Fruit fly (Drosophila melanogaster): ENCODE measurements around the gene Axn.
A peak's percentile ranks its signal among the peaks of the same experiment; 100 is the strongest.

Gene Axn

DNA sequence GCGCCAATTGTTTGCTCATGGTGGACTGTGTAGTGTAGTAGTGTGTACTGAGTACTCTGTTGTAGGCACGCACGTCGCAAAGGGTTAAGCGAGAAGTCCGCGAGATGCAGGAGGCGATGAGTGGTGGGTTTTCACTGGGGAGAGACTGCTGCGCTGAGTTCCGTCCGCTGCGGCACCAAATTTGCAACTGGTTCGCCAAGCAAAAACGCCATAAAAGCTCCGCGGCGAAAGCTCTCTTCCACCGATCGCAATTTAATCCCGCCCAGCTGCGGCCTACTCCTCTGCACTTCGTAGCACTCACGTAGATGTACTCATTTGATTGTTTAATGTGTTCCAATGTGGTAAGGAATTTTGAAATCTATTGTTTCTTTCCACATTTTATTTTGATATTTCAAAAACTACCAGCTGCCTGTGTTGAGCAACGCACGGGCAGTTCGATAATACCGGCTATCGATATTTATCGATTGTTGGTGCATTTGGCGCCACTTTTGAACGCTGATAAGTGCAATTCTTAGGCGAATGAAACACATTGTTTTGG lies 7.6 kb upstream of the Axn start, which contains the start of gene CG7920 (continued):
- TF ChIP-seq zen2 (GFP tag; IDR thresholded peaks at IDR 0.05; ENCODE audit: partially characterized antibody): peak; percentile 44; the same call in 1 of the 3 replicates
- TF ChIP-seq CG2129 (GFP tag; IDR thresholded peaks at IDR 0.05; ENCODE audit: partially characterized antibody): peak; percentile 40
- no peak for TF ChIP-seq cg (GFP tag; optimal IDR thresholded peaks at IDR 0.05)
- TF ChIP-seq sna (GFP tag; IDR thresholded peaks at IDR 0.05; ENCODE audit: partially characterized antibody): peak; percentile 83
- TF ChIP-seq CG17186 (GFP tag; optimal IDR thresholded peaks at IDR 0.05): peak; percentile 43
- TF ChIP-seq CG12942 (GFP tag; optimal IDR thresholded peaks at IDR 0.05): peak; percentile 18
- peak; percentile 25 for TF ChIP-seq NfI (GFP tag; optimal IDR thresholded peaks at IDR 0.05)
- TF ChIP-seq Hr3 (GFP tag; optimal IDR thresholded peaks at IDR 0.05): no peak
- TF ChIP-seq CG10321 (GFP tag; IDR thresholded peaks at IDR 0.05): 0 out of 2 replicates have a peak, but pooled peaks have one; percentile 27
- TF ChIP-seq slbo (GFP tag; IDR thresholded peaks at IDR 0.05): peak; percentile 22; the same call in 1 of the 2 replicates
- TF ChIP-seq Hmr (GFP tag; optimal IDR thresholded peaks at IDR 0.05): peak; percentile 69
- peak; percentile 8 for TF ChIP-seq CG8924 (tag; optimal IDR thresholded peaks at IDR 0.05)
- TF ChIP-seq zfh2 (GFP tag; optimal IDR thresholded peaks at IDR 0.05): peak; percentile 51
- TF ChIP-seq Jarid2 (GFP tag; optimal IDR thresholded peaks at IDR 0.05): peak; percentile 83
- TF ChIP-seq scrt (GFP tag; optimal IDR thresholded peaks at IDR 0.05): peak; percentile 47
- 0 out of 3 replicates have a peak, but pooled peaks have one; percentile 53 for TF ChIP-seq z (GFP tag; IDR thresholded peaks at IDR 0.05)
- no peak for TF ChIP-seq lmd (GFP tag; IDR thresholded peaks at IDR 0.05)
- TF ChIP-seq ato (GFP tag; IDR thresholded peaks at IDR 0.05; ENCODE audit: partially characterized antibody): peak; percentile 61; the same call in 1 of the 2 replicates
- peak; percentile 1 for TF ChIP-seq mirr (GFP tag; optimal IDR thresholded peaks at IDR 0.05)
- TF ChIP-seq Vsx1 (GFP tag; optimal IDR thresholded peaks at IDR 0.05): no peak
- TF ChIP-seq Lhr (GFP tag; optimal IDR thresholded peaks at IDR 0.05): peak; percentile 30
- TF ChIP-seq HmgZ (tag; optimal IDR thresholded peaks at IDR 0.05): peak; percentile 68
- TF ChIP-seq nom (GFP tag; optimal IDR thresholded peaks at IDR 0.05): peak; percentile 77
- TF ChIP-seq nmo (GFP tag; optimal IDR thresholded peaks at IDR 0.05): peak; percentile 1
- no peak for TF ChIP-seq kah (GFP tag; optimal IDR thresholded peaks at IDR 0.05)
- peak; percentile 65; the same call in 1 of the 3 replicates for TF ChIP-seq hb (GFP tag; IDR thresholded peaks at IDR 0.05; ENCODE audit: partially characterized antibody)
- TF ChIP-seq Med (GFP tag): peak; percentile 83
- TF ChIP-seq CG30020 (tag; optimal IDR thresholded peaks at IDR 0.05): no peak
- peak; percentile 71 for TF ChIP-seq Fer1 (GFP tag; optimal IDR thresholded peaks at IDR 0.05)
- TF ChIP-seq hbn (GFP tag; IDR thresholded peaks at IDR 0.05; ENCODE audit: partially characterized antibody): peak; percentile 54; the same call in 1 of the 2 replicates
- no peak for TF ChIP-seq CG17612 (GFP tag; IDR thresholded peaks at IDR 0.05)
- TF ChIP-seq psq (GFP tag; optimal IDR thresholded peaks at IDR 0.05): no peak
- peak; percentile 34 for TF ChIP-seq eyg (GFP tag; optimal IDR thresholded peaks at IDR 0.05)
- peak; percentile 58 for TF ChIP-seq CG10543 (GFP tag; optimal IDR thresholded peaks at IDR 0.05)
- peak; percentile 55; the same call in 2 of the 3 replicates for TF ChIP-seq CG34422 (GFP tag; IDR thresholded peaks at IDR 0.05)
- peak; percentile 22 for TF ChIP-seq CG30403 (GFP tag; optimal IDR thresholded peaks at IDR 0.05)
- TF ChIP-seq CG15269 (tag; optimal IDR thresholded peaks at IDR 0.05): peak; percentile 10
- no peak for TF ChIP-seq Gsc (GFP tag; IDR thresholded peaks at IDR 0.05)
- no peak for TF ChIP-seq Atf3 (GFP tag; optimal IDR thresholded peaks at IDR 0.05)
- TF ChIP-seq Dll (GFP tag; IDR thresholded peaks at IDR 0.05; ENCODE audit: partially characterized antibody): peak; percentile 89
- TF ChIP-seq CG11398 (GFP tag; optimal IDR thresholded peaks at IDR 0.05): no peak
- peak; percentile 50; the same call in 1 of the 2 replicates for TF ChIP-seq Drgx (GFP tag; IDR thresholded peaks at IDR 0.05)
- TF ChIP-seq ftz-f1 (GFP tag; optimal IDR thresholded peaks at IDR 0.05): no peak
- TF ChIP-seq CG17829 (tag; optimal IDR thresholded peaks at IDR 0.05): peak; percentile 41
- no peak for TF ChIP-seq CG9932 (GFP tag; IDR thresholded peaks at IDR 0.05)
- peak; percentile 20 for TF ChIP-seq CG4424 (GFP tag; optimal IDR thresholded peaks at IDR 0.05)
- peak; percentile 61 for TF ChIP-seq bbx (GFP tag; IDR thresholded peaks at IDR 0.05; ENCODE audit: partially characterized antibody)
- TF ChIP-seq CHES-1-like (GFP tag; optimal IDR thresholded peaks at IDR 0.05): peak; percentile 3

Data from whole organism, embryonic.